Worm (Caenorhabditis elegans) whole organism, young adult: ENCODE data around the gene flp-14.

ENCODE experiments used
- F57C9.4 ChIP-seq: sonication (generic microtip); optimal IDR thresholded peaks from 2 replicates; lab custom pipeline; 2017; ENCODE audit warnings: mild to moderate bottlenecking, missing genetic modification characterization, missing compliant biosample characterization
- nfyb-1 ChIP-seq: fragments of 200-800 bp; sonication (Bioruptor generic); IDR thresholded peaks from 2 replicates; pipeline ENCODE4 v1.3.6; 2022; ENCODE audit warnings: missing genetic modification reagents, missing genetic modification characterization, missing compliant biosample characterization

ce11 chrIII:12880704-12881103 is 29.6 kb upstream of the flp-14 start:
- TF ChIP-seq F57C9.4 (tag; lab: Kevin White, UChicago) (no peak), nfyb-1 (GFP tag; lab: Robert Waterston, UW) (no peak)
